Worm (Caenorhabditis elegans): ENCODE data around the gene symk-1.
"Not testable (repeated sequence)": the region's sequence is repeated elsewhere in the genome, so short reads cannot be mapped to it uniquely, and the experiment has no call there.

DNA sequence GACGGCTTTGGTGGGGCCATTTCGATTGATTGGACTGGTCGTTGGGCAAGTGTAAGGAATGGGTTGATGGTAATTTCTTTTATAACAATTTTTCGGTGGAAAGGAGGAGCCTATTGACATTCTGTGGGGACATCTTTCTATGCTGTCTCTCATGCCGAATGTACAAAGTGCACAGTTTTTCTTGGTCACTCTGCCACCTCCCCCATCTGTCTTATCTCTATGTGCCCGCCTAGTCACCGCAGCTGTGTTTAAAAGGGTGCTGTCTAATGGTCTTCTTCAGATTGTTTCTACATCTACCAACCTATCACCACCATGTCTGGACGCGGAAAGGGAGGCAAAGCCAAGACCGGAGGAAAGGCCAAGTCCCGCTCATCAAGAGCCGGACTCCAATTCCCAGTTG is 37.0 kb upstream of the symk-1 start, which contains the start of the genes his-8 and his-7:
- not testable (repeated sequence) for TF ChIP-seq tbx-2, ceh-82 (tag; optimal IDR thresholded peaks at IDR 0.05)
